Worm (Caenorhabditis elegans) whole organism, L4 larva: Measurements from ENCODE around the gene his-18.
A peak's percentile ranks its signal among the peaks of the same experiment; 100 is the strongest.

Source experiments
- Y75B8A.6 ChIP-seq: fragments of 200-800 bp; sonication (Bioruptor generic); IDR thresholded peaks from 2 replicates; pipeline ENCODE4 v1.3.6; 2022; ENCODE audit warnings: missing genetic modification reagents, missing genetic modification characterization, missing compliant biosample characterization
- aha-1 ChIP-seq: fragments of 150-350 bp; peaks from one replicate; lab custom pipeline; 2014; ENCODE audit warnings: missing biosample characterization, missing genetic modification characterization
- ama-1 ChIP-seq: fragments of 150-350 bp; optimal IDR thresholded peaks from 2 replicates; lab custom pipeline; 2014; ENCODE audit warnings: inconsistent platforms, mixed read lengths
- ceh-32 ChIP-seq: sonication (generic microtip); optimal IDR thresholded peaks from 2 replicates; lab custom pipeline; 2016; ENCODE audit warnings: mild to moderate bottlenecking, missing genetic modification characterization, missing compliant biosample characterization; ENCODE audit not compliant: poor library complexity
- dmd-9 ChIP-seq: fragments of 200-800 bp; sonication (Bioruptor generic); IDR thresholded peaks from 2 replicates; pipeline ENCODE4 v1.3.6; 2022; ENCODE audit warnings: missing genetic modification reagents, missing genetic modification characterization, missing compliant biosample characterization
- dpl-1 ChIP-seq: fragments of 150-350 bp; optimal IDR thresholded peaks from 2 replicates; lab custom pipeline; 2014; ENCODE audit warnings: missing biosample characterization, missing genetic modification reagents, missing genetic modification characterization
- egl-27 ChIP-seq: sonication (generic microtip); optimal IDR thresholded peaks from 3 replicates; lab custom pipeline; 2017; ENCODE audit warnings: missing biosample characterization, missing genetic modification reagents, missing genetic modification characterization
- hlh-11 ChIP-seq: fragments of 200-800 bp; sonication (Bioruptor generic); optimal IDR thresholded peaks from 2 replicates; lab custom pipeline; 2018; ENCODE audit warnings: mild to moderate bottlenecking, missing genetic modification characterization, missing compliant biosample characterization
- mxl-3 ChIP-seq: fragments of 200-800 bp; sonication (Bioruptor generic); optimal IDR thresholded peaks from 2 replicates; lab custom pipeline; 2018; ENCODE audit warnings: mild to moderate bottlenecking, missing genetic modification characterization, missing compliant biosample characterization
- nhr-77 ChIP-seq: fragments of 150-350 bp; optimal IDR thresholded peaks from 2 replicates; lab custom pipeline; 2014; ENCODE audit warnings: missing biosample characterization, missing genetic modification characterization
- rbr-2 ChIP-seq: sonication (generic microtip); optimal IDR thresholded peaks from 2 replicates; lab custom pipeline; 2016; ENCODE audit warnings: missing genotype, missing genetic modification characterization, missing compliant biosample characterization
- sdz-12 ChIP-seq: fragments of 200-800 bp; sonication (Bioruptor generic); optimal IDR thresholded peaks from 2 replicates; lab custom pipeline; 2018; ENCODE audit warnings: mild to moderate bottlenecking, missing genetic modification characterization, missing compliant biosample characterization
- unc-62 ChIP-seq, 3 experiments: fragments of 150-350 bp in 1 of 3; sonication (generic microtip); optimal IDR thresholded peaks in 2 of 3; peaks in 1 of 3; 1 replicate in 1 of 3; 2 replicates in 2 of 3; lab custom pipeline; 2014 to 2017; ENCODE audit warnings: missing biosample characterization in 3 of 3, missing genetic modification characterization in 3 of 3, missing genetic modification reagents in 3 of 3, missing genotype in 1 of 3
- zfp-2 ChIP-seq: sonication (generic microtip); optimal IDR thresholded peaks from 2 replicates; lab custom pipeline; 2016; ENCODE audit warnings: mild to moderate bottlenecking, missing genetic modification characterization, missing compliant biosample characterization

his-18 gene

DNA sequence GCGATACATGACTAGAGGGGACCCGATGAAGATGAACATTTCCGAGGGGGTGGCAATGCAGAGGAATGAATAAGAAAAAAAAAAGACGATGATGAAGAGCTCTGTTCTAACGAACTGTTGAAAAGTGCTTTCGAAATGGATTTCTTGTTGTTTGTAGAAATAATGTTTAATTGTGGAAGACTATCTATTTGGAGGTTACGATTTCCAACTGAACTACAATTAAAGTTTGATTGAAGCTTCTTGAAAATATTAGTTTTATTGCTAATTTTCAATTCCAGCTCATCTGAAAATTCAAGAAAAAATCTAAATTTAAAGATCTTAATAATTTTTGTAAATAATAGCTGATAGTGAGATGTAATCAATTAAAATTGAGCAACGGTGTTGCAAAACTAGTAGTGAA lies 46.5 kb downstream of the his-18 start:
- TF ChIP-seq zfp-2 (tag; lab: Kevin White, UChicago) = no peak
- no peak for TF ChIP-seq Y75B8A.6
- TF ChIP-seq nhr-77 (tag; lab: Kevin White, UChicago) = no peak
- TF ChIP-seq aha-1 (tag; lab: Kevin White, UChicago) = peak; percentile 90

DNA sequence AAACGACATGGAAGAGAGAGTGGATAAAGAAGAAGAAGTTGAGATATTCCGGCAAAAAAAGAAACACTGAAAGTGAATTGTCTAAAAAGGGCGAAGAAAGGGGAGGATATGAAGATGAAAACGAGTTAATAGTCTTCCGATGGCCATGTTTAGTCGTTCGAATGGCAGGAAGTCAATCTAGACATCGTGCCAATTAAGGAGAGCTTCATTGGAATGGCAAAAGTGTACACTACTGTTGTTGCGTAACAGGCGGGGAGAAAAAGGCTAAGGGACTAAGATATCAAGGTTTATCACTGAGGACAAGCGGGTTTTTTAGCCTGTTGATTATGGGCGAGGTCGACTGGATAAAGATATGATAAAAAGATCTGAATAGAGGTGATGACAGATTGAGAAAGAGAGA lies 48.1 kb downstream of the his-18 start:
- TF ChIP-seq unc-62 (GFP tag; optimal IDR thresholded peaks at IDR 0.05 in 1 of 2; lab: Kevin White, UChicago) (peak in 1 of 2 experiments; percentile 92), unc-62 (tag; optimal IDR thresholded peaks at IDR 0.05; lab: Kevin White, UChicago) (no peak), sdz-12 (no peak), mxl-3 (GFP tag; lab: Kevin White, UChicago) (peak; percentile 13), egl-27 (tag; lab: Kevin White, UChicago) (no peak), hlh-11 (tag; lab: Kevin White, UChicago) (peak; percentile 9)

DNA sequence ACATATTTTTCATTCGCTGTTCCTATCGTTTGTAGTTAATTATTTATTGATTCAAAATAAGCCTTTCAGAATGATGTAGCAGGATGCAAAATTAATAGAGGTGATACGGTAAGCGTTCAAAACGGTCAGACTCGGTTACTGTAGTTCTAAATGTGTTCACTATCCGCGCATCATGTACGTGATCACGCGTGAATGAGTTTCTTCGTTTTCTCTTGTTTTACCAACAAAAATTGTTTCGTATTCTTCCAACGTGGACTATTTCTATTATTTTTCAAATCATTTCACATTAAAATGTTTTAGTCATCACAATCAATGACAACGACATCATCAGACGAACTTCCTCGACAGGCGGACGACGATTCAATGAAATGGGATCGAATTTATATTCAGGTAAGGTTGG lies 49.5 kb downstream of the his-18 start, which contains the start of gene gck-1:
gck-1 (plus strand) TSS at position 301 of the 400 bp plus-strand sequence.
- TF ChIP-seq ceh-32 (tag; lab: Kevin White, UChicago) = no peak
- no peak for TF ChIP-seq dpl-1 (GFP tag; lab: Kevin White, UChicago)
- no peak for TF ChIP-seq ama-1
- TF ChIP-seq rbr-2 (tag; lab: Kevin White, UChicago) = no peak
- TF ChIP-seq dmd-9 = no peak
